Worm (Caenorhabditis elegans): ENCODE results near the gene F59A7.5.

ce11 chrV:1992515-1992968, 29.9 kb upstream of the F59A7.5 start, which contains the start of gene tnt-4:
- TF ChIP-seq flt-1 (GFP tag; IDR thresholded peaks at IDR 0.05) (no peak), ama-1 (optimal IDR thresholded peaks at IDR 0.05) (no peak), hmbx-1 (tag; optimal IDR thresholded peaks at IDR 0.05) (no peak), aly-1 (tag; optimal IDR thresholded peaks at IDR 0.05) (no peak), tbx-11 (GFP tag; IDR thresholded peaks at IDR 0.05) (no peak), scrt-1 (GFP tag; IDR thresholded peaks at IDR 0.05) (no peak)

Data from whole organism, early embryonic.